Fruit fly (Drosophila melanogaster): ENCODE data around the gene CG32181.

Gene CG32181

dm6 chr3L:17802107-17802506, 42.6 kb downstream of the CG32181 start, which contains the start of gene NUCB1 (continued):
- no peak for TF ChIP-seq her (GFP tag; optimal IDR thresholded peaks at IDR 0.05)
- TF ChIP-seq Ravus (GFP tag; IDR thresholded peaks at IDR 0.05), result no peak
- TF ChIP-seq CG11085 (GFP tag; IDR thresholded peaks at IDR 0.05), result no peak
- no peak for TF ChIP-seq amos (GFP tag; IDR thresholded peaks at IDR 0.05; ENCODE audit: partially characterized antibody)
- TF ChIP-seq chinmo (GFP tag; IDR thresholded peaks at IDR 0.05; ENCODE audit: partially characterized antibody), result no peak
- TF ChIP-seq HLH4C (GFP tag; IDR thresholded peaks at IDR 0.05; ENCODE audit: partially characterized antibody), result no peak
- TF ChIP-seq CG3281 (GFP tag; optimal IDR thresholded peaks at IDR 0.05), result peak; percentile 39
- no peak for TF ChIP-seq CG8478 (optimal IDR thresholded peaks at IDR 0.05)
- TF ChIP-seq Oli (tag; optimal IDR thresholded peaks at IDR 0.05), result no peak
- peak; percentile 48; the same call in 1 of the 3 replicates for TF ChIP-seq Opbp (GFP tag; IDR thresholded peaks at IDR 0.05; ENCODE audit: partially characterized antibody)
- TF ChIP-seq D19B (GFP tag; optimal IDR thresholded peaks at IDR 0.05), result no peak
- peak; percentile 11 for TF ChIP-seq CG16863 (GFP tag; optimal IDR thresholded peaks at IDR 0.05)
- peak; percentile 2 for TF ChIP-seq CG9727 (GFP tag; optimal IDR thresholded peaks at IDR 0.05)
- TF ChIP-seq CG8290 (GFP tag; optimal IDR thresholded peaks at IDR 0.05), result peak; percentile 20
- TF ChIP-seq CG8290 (tag; optimal IDR thresholded peaks at IDR 0.05), result peak in 1 of 2 experiments; percentile 89
- no peak for TF ChIP-seq en (GFP tag; optimal IDR thresholded peaks at IDR 0.05)
- no peak for TF ChIP-seq CG17361 (GFP tag; IDR thresholded peaks at IDR 0.05)
- peak; percentile 16 for TF ChIP-seq CG6765 (GFP tag; optimal IDR thresholded peaks at IDR 0.05)
- TF ChIP-seq CG7928 (GFP tag; optimal IDR thresholded peaks at IDR 0.05), result peak; percentile 0
- no peak for TF ChIP-seq CG12219 (GFP tag; optimal IDR thresholded peaks at IDR 0.05)
- TF ChIP-seq vnd (GFP tag; IDR thresholded peaks at IDR 0.05; ENCODE audit: partially characterized antibody), result no peak
- TF ChIP-seq gem (tag; optimal IDR thresholded peaks at IDR 0.05), result no peak
- no peak for TF ChIP-seq pan (optimal IDR thresholded peaks at IDR 0.05)
- TF ChIP-seq pan (GFP tag; optimal IDR thresholded peaks at IDR 0.05 in 1 of 2, IDR thresholded peaks at IDR 0.05 in 1 of 2), result peak in 1 of 2 experiments; percentile 40
- no peak for TF ChIP-seq trh (GFP tag; optimal IDR thresholded peaks at IDR 0.05)
- no peak for TF ChIP-seq crc (GFP tag; optimal IDR thresholded peaks at IDR 0.05)
- TF ChIP-seq CG8359 (GFP tag; optimal IDR thresholded peaks at IDR 0.05; ENCODE audit: borderline replicate concordance), result no peak
- no peak for TF ChIP-seq Ssrp (tag; optimal IDR thresholded peaks at IDR 0.05)
- TF ChIP-seq Dll (GFP tag; IDR thresholded peaks at IDR 0.05; ENCODE audit: partially characterized antibody), result no peak
- TF ChIP-seq ken (GFP tag; IDR thresholded peaks at IDR 0.05), result no peak
- no peak for TF ChIP-seq CG4282 (GFP tag; optimal IDR thresholded peaks at IDR 0.05)
- TF ChIP-seq rib (GFP tag; IDR thresholded peaks at IDR 0.05), result no peak
- TF ChIP-seq scrt (GFP tag; optimal IDR thresholded peaks at IDR 0.05), result no peak
- peak; percentile 40 for TF ChIP-seq bcd (GFP tag; optimal IDR thresholded peaks at IDR 0.05)
- TF ChIP-seq gcm (GFP tag; optimal IDR thresholded peaks at IDR 0.05), result no peak
- TF ChIP-seq TFAM (GFP tag; optimal IDR thresholded peaks at IDR 0.05), result no peak
- TF ChIP-seq Six4 (GFP tag; optimal IDR thresholded peaks at IDR 0.05), result no peak
- peak; percentile 94 for TF ChIP-seq CG4617 (GFP tag; optimal IDR thresholded peaks at IDR 0.05; ENCODE audit: borderline replicate concordance)
- no peak for TF ChIP-seq prd (optimal IDR thresholded peaks at IDR 0.05)
- no peak for TF ChIP-seq prd (GFP tag; IDR thresholded peaks at IDR 0.05)
- TF ChIP-seq grau (tag; optimal IDR thresholded peaks at IDR 0.05), result no peak
- TF ChIP-seq tgo (GFP tag; IDR thresholded peaks at IDR 0.05), result no peak
- TF ChIP-seq dan (GFP tag; IDR thresholded peaks at IDR 0.05), result no peak
- peak; percentile 5 for TF ChIP-seq Antp (GFP tag; optimal IDR thresholded peaks at IDR 0.05)
- TF ChIP-seq sug (tag; optimal IDR thresholded peaks at IDR 0.05), result no peak
- TF ChIP-seq Max (GFP tag; optimal IDR thresholded peaks at IDR 0.05), result peak; percentile 53
- no peak for TF ChIP-seq Doc3 (GFP tag; IDR thresholded peaks at IDR 0.05; ENCODE audit: partially characterized antibody)
- peak; percentile 69 for TF ChIP-seq Jarid2 (GFP tag; optimal IDR thresholded peaks at IDR 0.05)
- TF ChIP-seq CG13123 (GFP tag; optimal IDR thresholded peaks at IDR 0.05), result no peak
- no peak for TF ChIP-seq CG9876 (GFP tag; optimal IDR thresholded peaks at IDR 0.05)
- TF ChIP-seq CG7745 (tag; optimal IDR thresholded peaks at IDR 0.05), result no peak
- TF ChIP-seq danr (GFP tag; IDR thresholded peaks at IDR 0.05), result no peak
